Worm (Caenorhabditis elegans) whole organism, L1 larva: ENCODE results near the gene arl-8.

ENCODE experiments used
- F16B12.6 ChIP-seq: fragments of 150-350 bp; optimal IDR thresholded peaks from 2 replicates; lab custom pipeline; 2014; ENCODE audit warnings: missing biosample characterization, missing genetic modification characterization
- ama-1 ChIP-seq: fragments of 150-350 bp; optimal IDR thresholded peaks from 2 replicates; lab custom pipeline; 2014
- ceh-82 ChIP-seq, 3 experiments: fragments of 150-350 bp in 1 of 3; sonication (generic microtip) in 2 of 3; optimal IDR thresholded peaks; 2 replicates each; lab custom pipeline; 2014 to 2017; ENCODE audit warnings: missing biosample characterization in 3 of 3, missing genetic modification characterization in 3 of 3
- dpl-1 ChIP-seq, 3 experiments: fragments of 150-350 bp in 2 of 3; sonication (generic microtip) in 1 of 3; optimal IDR thresholded peaks; 2 replicates each; lab custom pipeline; 2014 to 2017; ENCODE audit warnings: missing biosample characterization in 3 of 3, missing genetic modification characterization in 3 of 3, missing genetic modification reagents in 3 of 3
- elt-2 ChIP-seq: sonication (generic microtip); optimal IDR thresholded peaks from 2 replicates; lab custom pipeline; 2016; ENCODE audit warnings: missing genetic modification characterization, mild to moderate bottlenecking, inconsistent platforms, missing compliant biosample characterization, missing genetic modification reagents
- elt-3 ChIP-seq, 6 experiments: fragments of 150-350 bp in 1 of 6; sonication (generic microtip); optimal IDR thresholded peaks; 2 replicates each; lab custom pipeline; 2017 to 2018; ENCODE audit warnings: missing biosample characterization in 6 of 6, missing genetic modification characterization in 6 of 6, inconsistent platforms in 1 of 6
- fos-1 ChIP-seq: fragments of 150-350 bp; optimal IDR thresholded peaks from 2 replicates; lab custom pipeline; 2014; ENCODE audit warnings: missing biosample characterization, missing genetic modification characterization
- lin-35 ChIP-seq, 2 experiments: fragments of 150-350 bp; optimal IDR thresholded peaks; 2 replicates each; lab custom pipeline; 2014; ENCODE audit warnings: missing biosample characterization in 2 of 2, missing genetic modification characterization in 2 of 2, missing genetic modification reagents in 2 of 2
- nhr-19 ChIP-seq: fragments of 200-800 bp; sonication (Bioruptor generic); conservative IDR thresholded peaks from 2 replicates; pipeline ENCODE4 v1.3.6; 2022; ENCODE audit warnings: missing genetic modification characterization, missing compliant biosample characterization
- nhr-237 ChIP-seq: fragments of 150-350 bp; optimal IDR thresholded peaks from 2 replicates; lab custom pipeline; 2014; ENCODE audit warnings: missing biosample characterization, missing genetic modification characterization
- skn-1 ChIP-seq: fragments of 150-350 bp; optimal IDR thresholded peaks from 2 replicates; lab custom pipeline; 2014; ENCODE audit warnings: missing biosample characterization, missing genetic modification characterization
- ztf-11 ChIP-seq, 2 experiments: sonication (generic microtip); optimal IDR thresholded peaks; 2 replicates each; lab custom pipeline; 2016 to 2017; ENCODE audit warnings: missing genetic modification characterization in 2 of 2, missing biosample characterization in 1 of 2, missing compliant biosample characterization in 1 of 2

DNA sequence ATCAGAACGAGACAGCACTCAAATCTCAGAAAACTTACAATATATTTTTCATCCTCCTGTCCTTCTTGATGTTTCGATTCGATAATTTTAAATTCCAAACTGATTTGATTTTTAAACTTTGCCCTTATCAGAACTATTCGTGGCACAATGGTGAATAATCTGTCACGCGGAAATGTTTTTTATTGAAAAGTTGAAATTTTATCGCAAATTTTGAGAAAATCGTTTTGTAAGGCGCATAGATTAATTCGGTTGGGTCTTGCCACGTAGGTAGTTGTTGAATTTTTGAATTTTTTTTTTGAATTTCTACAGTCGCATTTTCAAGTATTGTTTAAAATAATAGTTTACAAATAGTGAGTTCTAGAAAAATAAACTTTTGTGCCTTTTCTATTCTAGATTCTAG is 37.1 kb upstream of the arl-8 start, which contains the start of gene ptp-5.2:
- TF ChIP-seq fos-1 (tag; lab: Kevin White, UChicago) = no peak
- no peak for TF ChIP-seq ztf-11 (tag; optimal IDR thresholded peaks at IDR 0.05; lab: Kevin White, UChicago)
- no peak for TF ChIP-seq elt-3 (tag; optimal IDR thresholded peaks at IDR 0.05; lab: Kevin White, UChicago)
- no peak for TF ChIP-seq F16B12.6 (tag; lab: Kevin White, UChicago)
- TF ChIP-seq nhr-19 (GFP tag; lab: Robert Waterston, UW) = no peak
- TF ChIP-seq elt-2 (tag; lab: Kevin White, UChicago) = no peak
- no peak for TF ChIP-seq skn-1 (tag; lab: Kevin White, UChicago)
- TF ChIP-seq ama-1 (lab: Kevin White, UChicago) = no peak
- no peak for TF ChIP-seq ceh-82 (tag; optimal IDR thresholded peaks at IDR 0.05; lab: Kevin White, UChicago)
- no peak for TF ChIP-seq nhr-237 (tag; lab: Kevin White, UChicago)
- no peak for TF ChIP-seq dpl-1 (GFP tag; optimal IDR thresholded peaks at IDR 0.05; lab: Kevin White, UChicago)
- TF ChIP-seq lin-35 (GFP tag; optimal IDR thresholded peaks at IDR 0.05; lab: Kevin White, UChicago) = no peak
